Worm (Caenorhabditis elegans): ENCODE data around the gene F55F3.4.

Gene F55F3.4

DNA sequence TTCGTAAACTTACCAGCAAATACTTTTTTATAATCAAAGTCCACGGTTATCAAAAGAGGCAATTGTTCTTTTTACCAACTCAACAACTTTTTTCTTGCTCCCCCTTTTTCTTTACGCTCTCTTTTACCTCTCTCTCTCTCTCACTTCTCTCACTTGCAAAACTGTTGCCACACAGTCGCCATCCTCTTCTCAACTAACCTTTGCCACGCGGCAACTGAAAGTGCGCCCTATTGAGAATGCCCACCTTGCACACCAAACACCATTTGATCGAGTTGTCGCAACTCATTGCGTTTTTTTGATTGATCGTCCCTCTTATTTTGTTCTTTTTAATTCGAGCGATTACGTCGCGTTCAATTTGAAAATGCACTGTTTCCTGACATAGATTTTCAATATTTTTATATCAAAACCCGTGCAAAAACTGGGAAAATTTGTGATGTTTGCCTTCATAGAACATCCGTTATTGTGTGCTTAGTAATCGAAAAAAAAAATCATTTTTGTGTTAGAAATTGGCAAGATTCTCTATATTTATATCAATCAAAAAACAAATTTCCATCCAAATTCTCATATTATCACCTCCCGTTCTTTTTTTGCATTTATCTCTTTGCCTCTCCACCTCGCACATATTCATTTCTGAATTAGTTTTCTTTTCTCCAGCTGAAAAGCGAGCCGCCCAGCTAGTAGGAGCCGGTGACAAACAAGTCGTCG, 38.6 kb upstream of the F55F3.4 start, which contains the start of gene nhr-71:
TSS of gene nhr-71 (plus strand) at position 655 of the 705 bp plus-strand sequence.
- TF ChIP-seq nhr-20 (tag; optimal IDR thresholded peaks at IDR 0.05) (peak; percentile 26), lir-3 (tag; optimal IDR thresholded peaks at IDR 0.05; ENCODE audit: poor library complexity) (no peak), snu-23 (GFP tag; optimal IDR thresholded peaks at IDR 0.05) (peak; percentile 20), mdl-1 (tag; optimal IDR thresholded peaks at IDR 0.05) (peak in 1 of 2 experiments; percentile 2), nhr-71 (tag; optimal IDR thresholded peaks at IDR 0.05) (peak; percentile 66)

- TF ChIP-seq nhr-71 (tag; optimal IDR thresholded peaks at IDR 0.05) (peak; percentile 58), jun-1 (tag; optimal IDR thresholded peaks at IDR 0.05) (no peak), nhr-77 (tag; optimal IDR thresholded peaks at IDR 0.05) (peak; percentile 68), lin-35 (GFP tag; optimal IDR thresholded peaks at IDR 0.05) (peak in 1 of 2 experiments; percentile 34), lin-14 (GFP tag; optimal IDR thresholded peaks at IDR 0.05) (peak; percentile 21), efl-1 (optimal IDR thresholded peaks at IDR 0.05) (no peak), efl-1 (GFP tag; optimal IDR thresholded peaks at IDR 0.05 in 1 of 2) (peak in 1 of 2 experiments; percentile 10), Y116A8C.19 (tag; optimal IDR thresholded peaks at IDR 0.05; ENCODE audit: borderline replicate concordance) (no peak)
These were observed 37.4 kb upstream of the F55F3.4 start for ce11 chrX:13747997-13748396.

ce11 chrX:13752822-13753581, 32.4 kb upstream of the F55F3.4 start:
- peak; percentile 3 for TF ChIP-seq snu-23 (GFP tag; optimal IDR thresholded peaks at IDR 0.05)
- TF ChIP-seq nhr-85 (tag): peak; percentile 55
- peak; percentile 6 for TF ChIP-seq blmp-1 (tag; optimal IDR thresholded peaks at IDR 0.05)
- peak; percentile 5 for TF ChIP-seq nhr-20 (tag; optimal IDR thresholded peaks at IDR 0.05)
- no peak for TF ChIP-seq mab-9 (GFP tag; IDR thresholded peaks at IDR 0.05)
- no peak for TF ChIP-seq egl-27 (tag; optimal IDR thresholded peaks at IDR 0.05)
- TF ChIP-seq efl-1 (optimal IDR thresholded peaks at IDR 0.05): no peak
- TF ChIP-seq efl-1 (GFP tag; optimal IDR thresholded peaks at IDR 0.05 in 1 of 2): peak in 1 of 2 experiments; percentile 29
- TF ChIP-seq lin-35 (GFP tag; optimal IDR thresholded peaks at IDR 0.05): peak in 1 of 2 experiments; percentile 15
- peak; percentile 60 for TF ChIP-seq nhr-19 (GFP tag; conservative IDR thresholded peaks at IDR 0.05)
- TF ChIP-seq sptf-1 (tag; optimal IDR thresholded peaks at IDR 0.05): no peak
- TF ChIP-seq nhr-71 (tag; optimal IDR thresholded peaks at IDR 0.05): peak; percentile 30
- TF ChIP-seq nhr-237 (tag; optimal IDR thresholded peaks at IDR 0.05): peak; percentile 11

- peak in 2 of 6 experiments; percentile 17 to 29 for TF ChIP-seq elt-3 (tag; optimal IDR thresholded peaks at IDR 0.05)
- no peak for TF ChIP-seq pax-3 (tag; optimal IDR thresholded peaks at IDR 0.05)
- peak; percentile 52 for TF ChIP-seq nhr-47 (tag; optimal IDR thresholded peaks at IDR 0.05)
- peak; percentile 54 for TF ChIP-seq nhr-71 (tag; optimal IDR thresholded peaks at IDR 0.05)
- TF ChIP-seq unc-130 (tag; optimal IDR thresholded peaks at IDR 0.05): peak; percentile 46
- peak; percentile 37 for TF ChIP-seq xbp-1 (tag; optimal IDR thresholded peaks at IDR 0.05)
- peak; percentile 71 for TF ChIP-seq snu-23 (GFP tag; optimal IDR thresholded peaks at IDR 0.05)
- TF ChIP-seq ces-1 (GFP tag; optimal IDR thresholded peaks at IDR 0.05): no peak
- TF ChIP-seq dsc-1 (tag; optimal IDR thresholded peaks at IDR 0.05): peak; percentile 6
- TF ChIP-seq vab-15 (tag; optimal IDR thresholded peaks at IDR 0.05): no peak
- TF ChIP-seq ceh-8 (GFP tag; optimal IDR thresholded peaks at IDR 0.05): no peak
- no peak for TF ChIP-seq ztf-11 (tag; optimal IDR thresholded peaks at IDR 0.05)
- no peak for TF ChIP-seq efl-3 (GFP tag; optimal IDR thresholded peaks at IDR 0.05)
- TF ChIP-seq lsy-2 (tag; optimal IDR thresholded peaks at IDR 0.05): peak in 1 of 2 experiments; percentile 25
- TF ChIP-seq unc-62 (GFP tag; optimal IDR thresholded peaks at IDR 0.05): no peak
- TF ChIP-seq swsn-7 (tag; optimal IDR thresholded peaks at IDR 0.05): peak; percentile 32
- peak; percentile 6 for TF ChIP-seq tbx-2 (tag; optimal IDR thresholded peaks at IDR 0.05)
- no peak for TF ChIP-seq ceh-88 (GFP tag; IDR thresholded peaks at IDR 0.05)
- peak; percentile 81 for TF ChIP-seq lin-14 (GFP tag; optimal IDR thresholded peaks at IDR 0.05)
- TF ChIP-seq lin-35 (GFP tag; optimal IDR thresholded peaks at IDR 0.05): peak in 1 of 2 experiments; percentile 54
- no peak for TF ChIP-seq egl-27 (tag; optimal IDR thresholded peaks at IDR 0.05)
- TF ChIP-seq isw-1 (GFP tag; IDR thresholded peaks at IDR 0.05): no peak
- TF ChIP-seq alr-1 (tag; optimal IDR thresholded peaks at IDR 0.05; ENCODE audit: borderline replicate concordance): no peak
- TF ChIP-seq rnt-1 (tag; optimal IDR thresholded peaks at IDR 0.05): peak; percentile 25
- peak; percentile 18 for TF ChIP-seq lin-13 (GFP tag; optimal IDR thresholded peaks at IDR 0.05)
- peak in 2 of 3 experiments; percentile 17 to 27 for TF ChIP-seq ceh-82 (tag; optimal IDR thresholded peaks at IDR 0.05)
- TF ChIP-seq blmp-1 (tag; optimal IDR thresholded peaks at IDR 0.05): peak; percentile 82
- peak; percentile 34 for TF ChIP-seq mep-1 (tag; optimal IDR thresholded peaks at IDR 0.05)
- TF ChIP-seq C04F5.9 (tag; optimal IDR thresholded peaks at IDR 0.05): no peak
These were observed 30.9 kb upstream of the F55F3.4 start for ce11 chrX:13754498-13754897.
